Fruit fly (Drosophila melanogaster): ENCODE measurements around the gene Ca-beta.

DNA sequence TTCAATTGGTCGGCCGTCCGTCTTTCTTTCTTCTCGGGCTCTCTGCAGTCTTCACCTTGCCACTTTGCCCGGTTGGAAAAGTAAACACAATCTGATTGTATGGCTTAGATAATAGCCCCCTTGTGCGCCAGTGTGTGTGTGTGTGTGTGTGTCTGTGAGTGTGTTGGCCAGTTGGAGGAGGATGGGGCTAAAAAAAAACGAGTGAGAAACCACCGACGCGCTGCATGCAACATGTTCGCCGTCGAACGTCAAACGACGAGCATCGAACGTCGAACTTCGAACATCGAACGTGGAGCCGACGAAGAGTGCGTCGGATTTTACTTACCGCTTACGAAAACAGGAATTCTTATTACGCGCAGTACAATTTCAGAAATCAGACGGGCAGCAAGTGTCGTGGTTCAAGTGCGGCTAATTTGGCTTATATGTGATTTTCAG, 7.0 kb upstream of the Ca-beta start, which contains the start of gene ab:
- no peak for TF ChIP-seq h (optimal IDR thresholded peaks at IDR 0.05)
- no peak for TF ChIP-seq insv (optimal IDR thresholded peaks at IDR 0.05)
- TF ChIP-seq Myc (optimal IDR thresholded peaks at IDR 0.05) = no peak
- TF ChIP-seq Sin3A (optimal IDR thresholded peaks at IDR 0.05) = no peak
- no peak for TF ChIP-seq ttk (optimal IDR thresholded peaks at IDR 0.05)
